Worm (Caenorhabditis elegans): ENCODE results near the gene Y53G8AM.4.
A peak's percentile ranks its signal among the peaks of the same experiment; 100 is the strongest.

Gene Y53G8AM.4

DNA sequence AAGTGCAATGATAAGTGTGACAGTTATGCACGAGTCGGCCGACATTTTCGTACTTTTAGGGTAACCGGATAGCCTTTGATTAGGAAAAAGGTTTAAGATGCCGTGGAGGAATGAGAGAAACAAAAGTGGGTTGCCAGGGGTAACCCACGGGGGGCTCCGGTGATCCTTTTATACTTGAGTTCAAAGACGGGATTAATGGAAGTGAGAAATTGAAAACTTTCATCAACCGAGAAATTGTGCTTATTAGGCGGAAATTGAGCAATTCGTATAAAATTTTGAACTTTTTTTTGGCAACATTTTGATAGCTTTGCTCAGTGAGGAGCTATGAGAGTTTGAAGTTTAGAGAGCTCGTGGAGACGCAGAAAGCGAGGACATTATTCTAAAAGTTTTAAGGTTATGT, at the start of gene Y53G8AM.4:
TSS of gene Y53G8AM.4 (minus strand) at position 101 of the 400 bp plus-strand sequence.
- no peak for TF ChIP-seq nhr-28 (tag; optimal IDR thresholded peaks at IDR 0.05)
- peak in 1 of 2 experiments; percentile 75 for TF ChIP-seq unc-62 (GFP tag; optimal IDR thresholded peaks at IDR 0.05 in 1 of 2)
- no peak for TF ChIP-seq unc-62 (tag; optimal IDR thresholded peaks at IDR 0.05)

DNA sequence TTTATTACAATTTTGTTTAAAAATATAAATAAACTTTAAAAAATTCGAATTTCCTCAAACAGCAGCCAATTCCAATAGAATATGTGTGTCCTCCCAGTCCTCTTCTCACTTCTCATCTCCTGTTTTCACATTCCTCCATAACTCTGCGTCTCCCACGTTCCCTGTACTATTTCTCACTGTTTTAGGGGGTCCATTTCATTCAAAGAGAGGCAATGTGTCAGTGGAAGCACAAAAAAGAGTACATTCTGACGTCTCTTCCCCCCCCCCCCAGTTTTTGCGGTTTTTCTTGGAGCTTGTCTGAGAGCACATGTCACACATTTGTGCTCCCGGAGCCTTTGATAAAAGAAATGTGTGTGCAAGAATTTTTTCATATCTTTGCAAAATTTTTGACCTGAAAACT, 49.1 kb upstream of the Y53G8AM.4 start:
- TF ChIP-seq lsy-2 (tag; optimal IDR thresholded peaks at IDR 0.05) (peak in 1 of 2 experiments; percentile 21), dpl-1 (GFP tag; optimal IDR thresholded peaks at IDR 0.05) (no peak), hmg-1.1 (GFP tag; IDR thresholded peaks at IDR 0.05) (0 out of 2 replicates have a peak, but pooled peaks have one; percentile 43), unc-62 (GFP tag; optimal IDR thresholded peaks at IDR 0.05 in 1 of 2) (peak in 1 of 2 experiments; percentile 73), unc-62 (tag; optimal IDR thresholded peaks at IDR 0.05) (no peak)

DNA sequence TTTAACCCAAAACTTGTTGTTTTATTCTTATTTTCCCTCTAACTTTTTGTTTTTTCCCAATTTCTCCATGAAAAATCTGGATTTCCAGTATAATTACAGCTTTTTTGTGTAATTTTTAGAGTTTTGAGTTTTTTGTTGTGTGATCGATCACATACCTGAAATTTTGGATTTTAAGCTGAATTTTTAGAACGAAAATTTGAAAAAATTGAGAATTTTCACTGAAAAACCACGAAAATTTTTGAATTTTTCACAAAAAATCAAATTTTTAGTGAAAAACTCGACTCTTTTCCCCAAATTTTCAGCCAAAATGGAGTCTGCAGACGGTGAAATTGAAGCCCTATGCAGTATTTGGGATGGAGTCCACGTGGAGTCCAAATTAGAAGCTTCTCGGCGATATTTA, 41.7 kb upstream of the Y53G8AM.4 start, which contains the start of gene Y53G8AR.5:
TSS of gene Y53G8AR.5 (plus strand) at position 301 of the 400 bp plus-strand sequence.
- TF ChIP-seq aha-1 (tag) (peak; percentile 42), sdz-12 (GFP tag; optimal IDR thresholded peaks at IDR 0.05) (no peak)

DNA sequence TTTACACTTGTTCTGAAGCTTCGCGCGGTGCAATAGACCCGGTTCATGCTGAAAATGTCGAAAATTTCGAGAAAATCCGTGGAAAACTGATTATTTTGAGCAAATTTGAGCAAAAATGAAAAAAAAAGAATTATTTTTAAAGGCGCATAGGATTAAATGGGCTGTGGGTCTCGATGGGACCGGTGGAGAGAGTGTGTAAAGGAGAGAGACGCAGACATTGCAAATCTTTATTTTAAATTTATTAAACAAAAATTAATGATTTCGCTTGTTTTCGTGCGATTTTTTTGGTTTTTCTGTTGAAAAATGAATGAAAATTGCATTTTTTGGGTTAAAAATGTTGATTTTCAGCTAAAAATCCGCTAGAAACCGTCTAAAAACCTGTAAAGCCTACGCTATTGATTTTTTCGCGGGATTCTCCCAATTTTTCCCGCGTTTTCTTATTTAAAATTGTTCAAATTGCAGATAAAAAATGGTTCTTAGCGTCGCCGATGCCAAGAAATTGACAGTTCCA, 38.9 kb upstream of the Y53G8AM.4 start, which contains the start of the genes Y53G8AR.8 and Y53G8AR.6:
TSS of gene Y53G8AR.8 (minus strand) at position 48 of the 511 bp plus-strand sequence.
TSS of gene Y53G8AR.6 (plus strand) at position 461 of the 511 bp plus-strand sequence.
- TF ChIP-seq aha-1 (tag), result peak; percentile 29
- peak in 1 of 2 experiments; percentile 51 for TF ChIP-seq lsy-2 (tag; optimal IDR thresholded peaks at IDR 0.05)
- TF ChIP-seq lin-39 (tag; optimal IDR thresholded peaks at IDR 0.05), result no peak
- TF ChIP-seq mes-2 (tag; optimal IDR thresholded peaks at IDR 0.05; ENCODE audit: poor library complexity, severe bottlenecking), result peak; percentile 60

DNA sequence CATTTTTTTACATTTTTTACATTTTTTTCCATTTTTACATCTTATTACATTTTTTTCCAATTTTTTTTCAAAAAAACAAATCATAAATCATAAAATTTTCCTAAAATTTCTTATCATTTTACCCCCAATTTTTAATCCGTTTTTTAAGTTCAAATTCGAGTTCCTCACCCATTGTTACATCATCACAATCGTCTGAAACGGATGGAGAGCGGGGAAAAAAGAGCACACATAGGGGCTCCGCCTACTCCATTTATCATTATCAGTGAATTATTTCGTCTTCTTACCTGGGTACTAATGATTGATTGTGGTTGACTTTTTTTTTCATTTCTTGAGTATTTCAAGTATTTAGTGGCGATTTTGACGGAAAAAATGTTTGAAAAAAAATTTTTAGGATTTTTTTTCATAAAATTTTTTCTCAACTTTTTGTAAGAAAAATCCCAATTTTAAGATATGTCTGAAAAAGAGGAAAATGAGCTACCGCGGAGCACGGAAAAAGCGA, 26.4 kb upstream of the Y53G8AM.4 start, which contains the start of gene mfsd-8:
TSS of gene mfsd-8 (plus strand) at position 449 of the 499 bp plus-strand sequence.
- TF ChIP-seq egl-43 (GFP tag; IDR thresholded peaks at IDR 0.05) (no peak), nhr-28 (tag; optimal IDR thresholded peaks at IDR 0.05) (peak; percentile 46), dmd-6 (GFP tag; IDR thresholded peaks at IDR 0.05) (peak; percentile 88), pqm-1 (tag; optimal IDR thresholded peaks at IDR 0.05) (peak; percentile 81), dve-1 (tag; optimal IDR thresholded peaks at IDR 0.05; ENCODE audit: insufficient read depth) (peak; percentile 51), aha-1 (tag) (peak; percentile 36), lin-1 (GFP tag; IDR thresholded peaks at IDR 0.05) (peak; percentile 72), spr-1 (tag; optimal IDR thresholded peaks at IDR 0.05) (no peak), cey-2 (tag; optimal IDR thresholded peaks at IDR 0.05; ENCODE audit: borderline replicate concordance, insufficient read depth) (no peak), nhr-41 (GFP tag; IDR thresholded peaks at IDR 0.05) (peak; percentile 88)

DNA sequence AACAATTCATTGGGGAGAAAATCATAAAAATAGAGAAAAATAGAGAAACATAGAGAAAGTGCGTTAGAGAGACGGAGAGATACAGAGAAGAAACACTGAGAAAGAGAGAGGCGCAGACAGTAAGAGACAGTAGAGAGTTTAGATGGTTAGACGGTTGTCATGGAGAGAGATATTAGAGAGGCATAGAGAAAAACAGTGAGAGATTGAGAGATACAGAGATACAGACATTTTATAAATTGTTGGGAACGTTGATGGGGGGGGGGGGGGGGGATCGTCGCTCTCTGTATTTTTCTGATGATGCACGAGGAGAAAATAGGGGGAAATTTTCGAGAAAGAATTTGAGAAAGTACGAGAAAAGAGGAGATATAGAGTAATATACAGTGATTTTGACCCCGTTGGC, 23.8 kb upstream of the Y53G8AM.4 start:
- TF ChIP-seq mdt-29 (GFP tag; IDR thresholded peaks at IDR 0.05) (no peak), madf-9 (GFP tag; conservative IDR thresholded peaks at IDR 0.05) (no peak), mxl-3 (GFP tag; optimal IDR thresholded peaks at IDR 0.05) (no peak), snpc-4 (tag; optimal IDR thresholded peaks at IDR 0.05) (no peak), R02D3.7 (tag; optimal IDR thresholded peaks at IDR 0.05) (no peak), T26A8.4 (GFP tag; IDR thresholded peaks at IDR 0.05) (peak; percentile 65; the same call in 1 of the 2 replicates), nhr-77 (tag; optimal IDR thresholded peaks at IDR 0.05) (peak; percentile 42), fkh-10 (GFP tag; optimal IDR thresholded peaks at IDR 0.05) (no peak), zip-11 (GFP tag; IDR thresholded peaks at IDR 0.05) (no peak), F49E8.2 (tag; optimal IDR thresholded peaks at IDR 0.05; ENCODE audit: borderline replicate concordance) (no peak), tag-97 (GFP tag; IDR thresholded peaks at IDR 0.05) (no peak), Y48G9A.11 (GFP tag; IDR thresholded peaks at IDR 0.05) (no peak), ztf-7 (tag; optimal IDR thresholded peaks at IDR 0.05) (peak; percentile 42), lin-39 (tag; optimal IDR thresholded peaks at IDR 0.05) (no peak), daf-8 (GFP tag; IDR thresholded peaks at IDR 0.05) (no peak), fos-1 (tag; optimal IDR thresholded peaks at IDR 0.05) (no peak), zfp-3 (GFP tag; conservative IDR thresholded peaks at IDR 0.05) (no peak), lir-3 (tag; optimal IDR thresholded peaks at IDR 0.05) (no peak), zip-2 (tag; optimal IDR thresholded peaks at IDR 0.05) (no peak), mxl-2 (GFP tag; conservative IDR thresholded peaks at IDR 0.05) (no peak), nhr-111 (GFP tag; optimal IDR thresholded peaks at IDR 0.05) (no peak), mep-1 (tag; optimal IDR thresholded peaks at IDR 0.05) (peak; percentile 84), F44E2.7 (GFP tag; IDR thresholded peaks at IDR 0.05) (no peak), dmd-8 (GFP tag; IDR thresholded peaks at IDR 0.05) (no peak)

All from whole organism, L4 larva.